Fruit fly (Drosophila melanogaster) whole organism, embryonic: ENCODE data around the gene CG15534.
A peak's percentile ranks its signal among the peaks of the same experiment; 100 is the strongest.

ENCODE experiments used
- CG10959 ChIP-seq: fragments of 200-800 bp; sonication (Bioruptor generic); IDR thresholded peaks from 2 replicates; pipeline ENCODE4 v1.3.6; 2022; ENCODE audit warnings: missing biosample characterization, missing genetic modification characterization
- CG11456 ChIP-seq: fragments of 200-800 bp; sonication (Bioruptor generic); IDR thresholded peaks from 3 replicates; pipeline ENCODE4 v1.3.6; 2022; ENCODE audit warnings: missing biosample characterization, missing genetic modification characterization
- CG12391 ChIP-seq: fragments of 200-800 bp; sonication (Bioruptor generic); optimal IDR thresholded peaks from 3 replicates; lab custom pipeline; 2018; ENCODE audit warnings: missing biosample characterization, mild to moderate bottlenecking, missing genetic modification characterization, moderate library complexity
- CG1647 ChIP-seq: fragments of 200-800 bp; sonication (Bioruptor generic); optimal IDR thresholded peaks from 3 replicates; lab custom pipeline; 2016; ENCODE audit warnings: missing biosample characterization, missing genetic modification characterization
- CG17361 ChIP-seq: fragments of 200-800 bp; sonication (Bioruptor generic); IDR thresholded peaks from 3 replicates; pipeline ENCODE4 v1.3.6; 2022; ENCODE audit warnings: missing biosample characterization, missing genetic modification characterization
- CG1832 ChIP-seq: fragments of 200-800 bp; sonication (Bioruptor generic); optimal IDR thresholded peaks from 2 replicates; lab custom pipeline; 2017; ENCODE audit warnings: missing biosample characterization, mild to moderate bottlenecking, missing genetic modification characterization, inconsistent platforms
- CG2712 ChIP-seq: fragments of 200-800 bp; optimal IDR thresholded peaks from 3 replicates; lab custom pipeline; 2019; ENCODE audit warnings: missing biosample characterization, mild to moderate bottlenecking, missing genetic modification characterization, moderate library complexity
- CG3407 ChIP-seq: fragments of 200-800 bp; sonication (Bioruptor generic); optimal IDR thresholded peaks from 2 replicates; lab custom pipeline; 2018; ENCODE audit warnings: missing biosample characterization, mild to moderate bottlenecking, missing genetic modification characterization
- CG4328 ChIP-seq: fragments of 200-800 bp; sonication (Bioruptor generic); optimal IDR thresholded peaks from 3 replicates; lab custom pipeline; 2017; ENCODE audit warnings: missing biosample characterization, missing genetic modification reagents, missing genetic modification characterization
- CG4820 ChIP-seq: fragments of 200-800 bp; sonication (Bioruptor generic); optimal IDR thresholded peaks from 3 replicates; lab custom pipeline; 2016; ENCODE audit warnings: missing biosample characterization, missing genetic modification characterization
- CG5953 ChIP-seq: fragments of 200-800 bp; sonication (Bioruptor generic); IDR thresholded peaks from 2 replicates; pipeline ENCODE4 v1.3.6; 2022; ENCODE audit warnings: missing biosample characterization, missing genetic modification characterization
- CG6765 ChIP-seq: fragments of 200-800 bp; sonication (Bioruptor generic); optimal IDR thresholded peaks from 3 replicates; lab custom pipeline; 2017; ENCODE audit warnings: missing biosample characterization, mild to moderate bottlenecking, missing genetic modification characterization
- CG7271 ChIP-seq: fragments of 200-800 bp; sonication (Bioruptor generic); optimal IDR thresholded peaks from 2 replicates; lab custom pipeline; 2018; ENCODE audit warnings: missing biosample characterization, mild to moderate bottlenecking, missing genetic modification characterization, moderate library complexity
- CG8290 ChIP-seq, 3 experiments: fragments of 200-800 bp; sonication (Bioruptor generic); optimal IDR thresholded peaks; 2 replicates each; lab custom pipeline; 2016 to 2019; ENCODE audit warnings: missing biosample characterization in 3 of 3, missing genetic modification characterization in 3 of 3, mild to moderate bottlenecking in 2 of 3, moderate library complexity in 1 of 3
- CG9727 ChIP-seq: fragments of 200-800 bp; sonication (Bioruptor generic); optimal IDR thresholded peaks from 3 replicates; lab custom pipeline; 2017; ENCODE audit warnings: missing biosample characterization, mild to moderate bottlenecking, missing genetic modification characterization
- CrebB ChIP-seq: fragments of 200-800 bp; sonication (Bioruptor generic); optimal IDR thresholded peaks from 3 replicates; lab custom pipeline; 2018; ENCODE audit warnings: missing biosample characterization, mild to moderate bottlenecking, missing genetic modification characterization
- Dip2 ChIP-seq: fragments of 200-800 bp; sonication (Bioruptor generic); IDR thresholded peaks from 2 replicates; pipeline ENCODE4 v1.3.6; 2022; ENCODE audit warnings: missing biosample characterization, missing genetic modification characterization
- Dll ChIP-seq: fragments of 200-800 bp; sonication (Bioruptor generic); IDR thresholded peaks from 4 replicates; pipeline ENCODE4 v1.3.6; 2022; ENCODE audit warnings: missing biosample characterization, missing genetic modification characterization; ENCODE audit not compliant: partially characterized antibody
- Doc2 ChIP-seq: fragments of 200-800 bp; sonication (Bioruptor generic); IDR thresholded peaks from 2 replicates; pipeline ENCODE4 v1.3.6; 2022; ENCODE audit warnings: missing biosample characterization, missing genetic modification characterization
- Elba2 ChIP-seq: fragments of 200-800 bp; sonication (Bioruptor generic); optimal IDR thresholded peaks from 3 replicates; lab custom pipeline; 2016; ENCODE audit warnings: missing biosample characterization, missing genetic modification characterization
- Hr51 ChIP-seq, 2 experiments: fragments of 200-800 bp; sonication (Bioruptor generic); optimal IDR thresholded peaks; 2 replicates in 1 of 2; 3 replicates in 1 of 2; lab custom pipeline; 2016 to 2018; ENCODE audit warnings: missing biosample characterization in 2 of 2, missing genetic modification characterization in 2 of 2, mild to moderate bottlenecking in 1 of 2, moderate library complexity in 1 of 2
- Lpt ChIP-seq: fragments of >200 bp; optimal IDR thresholded peaks from 2 replicates; lab custom pipeline; 2018; ENCODE audit warnings: missing biosample characterization, missing genetic modification characterization
- Neu2 ChIP-seq: fragments of 200-800 bp; sonication (Bioruptor generic); optimal IDR thresholded peaks from 3 replicates; lab custom pipeline; 2016; ENCODE audit warnings: missing biosample characterization, missing genetic modification characterization, borderline replicate concordance
- Nf-YB ChIP-seq: fragments of 200-800 bp; sonication (Bioruptor generic); optimal IDR thresholded peaks from 3 replicates; lab custom pipeline; 2019; ENCODE audit warnings: missing biosample characterization, mild to moderate bottlenecking, missing genetic modification characterization, moderate library complexity
- Oaz ChIP-seq: fragments of 200-800 bp; sonication (Bioruptor generic); IDR thresholded peaks from 2 replicates; pipeline ENCODE4 v1.3.6; 2022; ENCODE audit warnings: missing biosample characterization, missing genetic modification characterization
- Opbp ChIP-seq: fragments of 200-800 bp; sonication (Bioruptor generic); IDR thresholded peaks from 3 replicates; pipeline ENCODE4 v1.3.6; 2022; ENCODE audit warnings: missing biosample characterization, missing genetic modification characterization; ENCODE audit not compliant: partially characterized antibody
- Optix ChIP-seq: fragments of 200-800 bp; sonication (Bioruptor generic); IDR thresholded peaks from 3 replicates; pipeline ENCODE4 v1.3.6; 2022; ENCODE audit warnings: missing biosample characterization, missing genetic modification characterization
- Ravus ChIP-seq: fragments of 200-800 bp; sonication (Bioruptor generic); IDR thresholded peaks from 2 replicates; pipeline ENCODE4 v1.3.6; 2022; ENCODE audit warnings: missing biosample characterization, missing genetic modification characterization
- Six4 ChIP-seq: fragments of 200-800 bp; sonication (Bioruptor generic); optimal IDR thresholded peaks from 2 replicates; lab custom pipeline; 2016; ENCODE audit warnings: missing biosample characterization, missing genetic modification characterization
- Taf1 ChIP-seq: fragments of 200-800 bp; sonication (Bioruptor generic); IDR thresholded peaks from 2 replicates; pipeline ENCODE4 v1.3.6; 2022; ENCODE audit warnings: missing biosample characterization, missing genetic modification characterization
- Xbp1 ChIP-seq: fragments of 200-800 bp; sonication (Bioruptor generic); optimal IDR thresholded peaks from 3 replicates; lab custom pipeline; 2016; ENCODE audit warnings: missing biosample characterization, mild to moderate bottlenecking, missing genetic modification characterization
- br ChIP-seq: fragments of >200 bp; optimal IDR thresholded peaks from 2 replicates; lab custom pipeline; 2017
- cato ChIP-seq: fragments of 200-800 bp; sonication (Bioruptor generic); optimal IDR thresholded peaks from 2 replicates; lab custom pipeline; 2016; ENCODE audit warnings: missing biosample characterization, missing genetic modification characterization, borderline replicate concordance
- chinmo ChIP-seq: fragments of 200-800 bp; sonication (Bioruptor generic); IDR thresholded peaks from 4 replicates; pipeline ENCODE4 v1.3.6; 2022; ENCODE audit warnings: missing biosample characterization, missing genetic modification characterization; ENCODE audit not compliant: partially characterized antibody
- crc ChIP-seq: fragments of 200-800 bp; sonication (Bioruptor generic); optimal IDR thresholded peaks from 2 replicates; lab custom pipeline; 2016; ENCODE audit warnings: missing biosample characterization, missing genetic modification characterization
- disco-r ChIP-seq: fragments of 200-800 bp; sonication (Bioruptor generic); optimal IDR thresholded peaks from 2 replicates; lab custom pipeline; 2016; ENCODE audit warnings: missing biosample characterization, missing genetic modification characterization
- dm ChIP-seq: fragments of 200-800 bp; sonication (Bioruptor generic); optimal IDR thresholded peaks from 3 replicates; lab custom pipeline; 2016; ENCODE audit warnings: missing biosample characterization, missing genetic modification characterization
- esg ChIP-seq: fragments of 200-800 bp; sonication (Bioruptor generic); conservative IDR thresholded peaks from 2 replicates; pipeline ENCODE4 v1.3.6; 2022; ENCODE audit warnings: missing biosample characterization, missing genetic modification characterization
- ewg ChIP-seq: fragments of 200-800 bp; sonication (Bioruptor generic); optimal IDR thresholded peaks from 3 replicates; lab custom pipeline; 2017; ENCODE audit warnings: mild to moderate bottlenecking, missing biosample characterization, missing genetic modification reagents, missing genetic modification characterization
- luna ChIP-seq: fragments of 200-800 bp; sonication (Bioruptor generic); optimal IDR thresholded peaks from 2 replicates; lab custom pipeline; 2016; ENCODE audit warnings: missing biosample characterization, missing genetic modification characterization
- pb ChIP-seq: fragments of 200-800 bp; sonication (Bioruptor generic); optimal IDR thresholded peaks from 3 replicates; lab custom pipeline; 2016; ENCODE audit warnings: missing biosample characterization, missing genetic modification characterization
- phol ChIP-seq: fragments of 200-800 bp; sonication (Bioruptor generic); optimal IDR thresholded peaks from 3 replicates; lab custom pipeline; 2018; ENCODE audit warnings: missing biosample characterization, mild to moderate bottlenecking, missing genetic modification characterization, moderate library complexity
- ranshi ChIP-seq: fragments of 200-800 bp; sonication (Bioruptor generic); IDR thresholded peaks from 2 replicates; pipeline ENCODE4 v1.3.6; 2022; ENCODE audit warnings: missing biosample characterization, missing genetic modification characterization
- sens ChIP-seq: fragments of 200-800 bp; sonication (Bioruptor generic); peaks from one replicate; lab custom pipeline; 2016; ENCODE audit warnings: missing biosample characterization, missing genetic modification characterization
- tgo ChIP-seq: fragments of 200-800 bp; sonication (Bioruptor generic); IDR thresholded peaks from 3 replicates; pipeline ENCODE4 v1.3.6; 2022; ENCODE audit warnings: missing biosample characterization, missing genetic modification characterization
- tll ChIP-seq, 2 experiments: fragments of 200-800 bp in 1 of 2; fragments of >200 bp in 1 of 2; sonication (Bioruptor generic) in 1 of 2; optimal IDR thresholded peaks; 2 replicates each; lab custom pipeline; 2017 to 2019; ENCODE audit warnings: missing biosample characterization in 2 of 2, missing genetic modification characterization in 2 of 2, mild to moderate bottlenecking in 1 of 2, moderate library complexity in 1 of 2
- tup ChIP-seq: fragments of 200-800 bp; sonication (Bioruptor generic); optimal IDR thresholded peaks from 2 replicates; lab custom pipeline; 2016; ENCODE audit warnings: missing biosample characterization, mild to moderate bottlenecking, missing genetic modification characterization, moderate library complexity
- vfl ChIP-seq: fragments of 200-800 bp; sonication (Bioruptor generic); optimal IDR thresholded peaks from 2 replicates; lab custom pipeline; 2016; ENCODE audit warnings: missing biosample characterization, missing genetic modification characterization
- wdn ChIP-seq: fragments of 200-800 bp; sonication (Bioruptor generic); IDR thresholded peaks from 2 replicates; pipeline ENCODE4 v1.3.6; 2022; ENCODE audit warnings: missing biosample characterization, missing genetic modification characterization
- wek ChIP-seq: fragments of 200-800 bp; sonication (Bioruptor generic); optimal IDR thresholded peaks from 3 replicates; lab custom pipeline; 2018; ENCODE audit warnings: missing biosample characterization, mild to moderate bottlenecking, missing genetic modification characterization, moderate library complexity

The CG15534 gene

dm6 chr3R:30459066-30459935 lies 27.4 kb downstream of the CG15534 start, which contains the start of the genes CG2224 and CDase (continued):
- TF ChIP-seq esg (no peak), Oaz (no peak), Neu2 (no peak), Taf1 (GFP tag; lab: Robert Waterston, UW) (no peak), Elba2 (GFP tag; lab: Kevin White, UChicago) (no peak), ewg (GFP tag; lab: Kevin White, UChicago) (no peak), Dll (GFP tag; lab: Robert Waterston, UW) (peak; percentile 91), Ravus (GFP tag; lab: Robert Waterston, UW) (no peak), CG12391 (tag; lab: Kevin White, UChicago) (no peak), tll (GFP tag; optimal IDR thresholded peaks at IDR 0.05; lab: Kevin White, UChicago) (no peak), Doc2 (GFP tag; lab: Robert Waterston, UW) (no peak), sens (GFP tag; lab: Kevin White, UChicago) (peak; percentile 55), ranshi (GFP tag; lab: Robert Waterston, UW) (no peak), CG2712 (tag; lab: Kevin White, UChicago) (no peak), CG1647 (GFP tag; lab: Kevin White, UChicago) (no peak), wdn (no peak), br (lab: Kevin White, UChicago) (no peak), CG8290 (GFP tag; optimal IDR thresholded peaks at IDR 0.05; lab: Kevin White, UChicago) (no peak), CG8290 (tag; optimal IDR thresholded peaks at IDR 0.05; lab: Kevin White, UChicago) (peak in 1 of 2 experiments; percentile 48), CG10959 (GFP tag; lab: Robert Waterston, UW) (no peak), CG3407 (GFP tag; lab: Kevin White, UChicago) (no peak), CG4820 (GFP tag; lab: Kevin White, UChicago) (no peak), Optix (GFP tag; lab: Robert Waterston, UW) (no peak), Xbp1 (no peak), chinmo (GFP tag; lab: Robert Waterston, UW) (peak; percentile 96), CG7271 (no peak), CG1832 (GFP tag; lab: Kevin White, UChicago) (no peak), tup (no peak), CG11456 (GFP tag; lab: Robert Waterston, UW) (no peak), disco-r (no peak), CG17361 (GFP tag; lab: Robert Waterston, UW) (no peak), vfl (no peak), Dip2 (no peak), luna (GFP tag; lab: Kevin White, UChicago) (no peak), phol (tag; lab: Kevin White, UChicago) (no peak), CG5953 (no peak), CG9727 (GFP tag; lab: Kevin White, UChicago) (no peak), Six4 (GFP tag; lab: Kevin White, UChicago) (no peak), CrebB (peak; percentile 3), Lpt (no peak), CG6765 (GFP tag; lab: Kevin White, UChicago) (no peak), crc (no peak), tgo (GFP tag; lab: Robert Waterston, UW) (no peak), cato (no peak), Nf-YB (GFP tag; lab: Kevin White, UChicago) (no peak), Opbp (GFP tag; lab: Robert Waterston, UW) (peak; percentile 90; the same call in 2 of the 3 replicates), pb (GFP tag; lab: Kevin White, UChicago) (no peak), CG4328 (GFP tag; lab: Kevin White, UChicago) (no peak), dm (GFP tag; lab: Kevin White, UChicago) (no peak), Hr51 (GFP tag; optimal IDR thresholded peaks at IDR 0.05; lab: Kevin White, UChicago) (no peak), wek (GFP tag; lab: Kevin White, UChicago) (no peak)
